Fruit fly (Drosophila melanogaster) whole organism, embryonic: ENCODE measurements around the gene corto.

ENCODE experiments used
- Adf1 ChIP-seq: fragments of 200-800 bp; sonication (Bioruptor generic); IDR thresholded peaks from 2 replicates; pipeline ENCODE4 v1.3.6; 2022; ENCODE audit warnings: missing biosample characterization, missing genetic modification characterization
- CG10959 ChIP-seq: fragments of 200-800 bp; sonication (Bioruptor generic); IDR thresholded peaks from 2 replicates; pipeline ENCODE4 v1.3.6; 2022; ENCODE audit warnings: missing biosample characterization, missing genetic modification characterization
- CG11085 ChIP-seq: fragments of 200-800 bp; sonication (Bioruptor generic); IDR thresholded peaks from 2 replicates; pipeline ENCODE4 v1.3.6; 2022; ENCODE audit warnings: missing biosample characterization, missing genetic modification characterization
- CG12071 ChIP-seq: fragments of 200-800 bp; sonication (Bioruptor generic); optimal IDR thresholded peaks from 3 replicates; lab custom pipeline; 2018; ENCODE audit warnings: missing biosample characterization, mild to moderate bottlenecking, missing genetic modification characterization
- CG17359 ChIP-seq: fragments of 200-800 bp; sonication (Bioruptor generic); optimal IDR thresholded peaks from 3 replicates; lab custom pipeline; 2018; ENCODE audit warnings: missing biosample characterization, mild to moderate bottlenecking, missing genetic modification characterization, moderate library complexity
- CG1792 ChIP-seq: fragments of 200-800 bp; sonication (Bioruptor generic); optimal IDR thresholded peaks from 2 replicates; lab custom pipeline; 2016; ENCODE audit warnings: missing biosample characterization, missing genetic modification characterization
- CG32767 ChIP-seq: fragments of 200-800 bp; sonication (Bioruptor generic); IDR thresholded peaks from 2 replicates; pipeline ENCODE4 v1.3.6; 2022; ENCODE audit warnings: missing biosample characterization, missing genetic modification characterization
- CG34422 ChIP-seq: fragments of 200-800 bp; sonication (Bioruptor generic); IDR thresholded peaks from 3 replicates; pipeline ENCODE4 v1.3.6; 2022; ENCODE audit warnings: missing biosample characterization, missing genetic modification characterization
- CG4820 ChIP-seq: fragments of 200-800 bp; sonication (Bioruptor generic); optimal IDR thresholded peaks from 3 replicates; lab custom pipeline; 2016; ENCODE audit warnings: missing biosample characterization, missing genetic modification characterization
- CG7357 ChIP-seq: fragments of 200-800 bp; sonication (Bioruptor generic); IDR thresholded peaks from 3 replicates; pipeline ENCODE4 v1.3.6; 2022; ENCODE audit warnings: missing biosample characterization, missing genetic modification characterization
- CG7745 ChIP-seq: fragments of 200-800 bp; sonication (Bioruptor generic); optimal IDR thresholded peaks from 2 replicates; lab custom pipeline; 2018; ENCODE audit warnings: missing biosample characterization, mild to moderate bottlenecking, missing genetic modification characterization, moderate library complexity
- H2.0 ChIP-seq: fragments of 200-800 bp; sonication (Bioruptor generic); IDR thresholded peaks from 2 replicates; pipeline ENCODE4 v1.3.6; 2022; ENCODE audit warnings: missing biosample characterization, missing genetic modification characterization
- HmgD ChIP-seq: fragments of 200-800 bp; sonication (Bioruptor generic); optimal IDR thresholded peaks from 3 replicates; lab custom pipeline; 2016; ENCODE audit warnings: missing biosample characterization, missing genetic modification characterization
- Lpt ChIP-seq: fragments of >200 bp; optimal IDR thresholded peaks from 2 replicates; lab custom pipeline; 2018; ENCODE audit warnings: missing biosample characterization, missing genetic modification characterization
- Mad ChIP-seq: fragments of 200-800 bp; sonication (Bioruptor generic); optimal IDR thresholded peaks from 2 replicates; lab custom pipeline; 2016; ENCODE audit warnings: missing biosample characterization, missing genetic modification characterization
- Med ChIP-seq: fragments of 200-800 bp; sonication (Bioruptor generic); peaks from one replicate; lab custom pipeline; 2016; ENCODE audit warnings: missing biosample characterization, missing genetic modification characterization, mild to moderate bottlenecking, inconsistent platforms, moderate library complexity
- NC2β ChIP-seq: fragments of 200-800 bp; sonication (Bioruptor generic); optimal IDR thresholded peaks from 2 replicates; lab custom pipeline; 2016; ENCODE audit warnings: missing biosample characterization, missing genetic modification characterization
- Pdp1 ChIP-seq, 2 experiments: fragments of 200-800 bp; sonication (Bioruptor generic); optimal IDR thresholded peaks; 3 replicates each; lab custom pipeline; 2016; ENCODE audit warnings: missing biosample characterization in 2 of 2, missing genetic modification characterization in 2 of 2, mild to moderate bottlenecking in 1 of 2, moderate library complexity in 1 of 2
- Ptx1 ChIP-seq: fragments of 200-800 bp; sonication (Bioruptor generic); IDR thresholded peaks from 2 replicates; pipeline ENCODE4 v1.3.6; 2022; ENCODE audit warnings: missing biosample characterization, missing genetic modification characterization
- Sry-β ChIP-seq: fragments of 200-800 bp; sonication (Bioruptor generic); optimal IDR thresholded peaks from 2 replicates; lab custom pipeline; 2018; ENCODE audit warnings: missing biosample characterization, mild to moderate bottlenecking, missing genetic modification characterization, moderate library complexity
- abd-A ChIP-seq: fragments of 200-800 bp; sonication (Bioruptor generic); optimal IDR thresholded peaks from 3 replicates; lab custom pipeline; 2019; ENCODE audit warnings: missing biosample characterization, mild to moderate bottlenecking, missing genetic modification characterization, moderate library complexity
- bcd ChIP-seq: fragments of 200-800 bp; sonication (Bioruptor generic); optimal IDR thresholded peaks from 2 replicates; lab custom pipeline; 2017; ENCODE audit warnings: missing biosample characterization, mild to moderate bottlenecking, missing genetic modification characterization
- bigmax ChIP-seq: fragments of 200-800 bp; sonication (Bioruptor generic); optimal IDR thresholded peaks from 2 replicates; lab custom pipeline; 2018; ENCODE audit warnings: missing biosample characterization, mild to moderate bottlenecking, missing genetic modification characterization
- chinmo ChIP-seq: fragments of 200-800 bp; sonication (Bioruptor generic); IDR thresholded peaks from 4 replicates; pipeline ENCODE4 v1.3.6; 2022; ENCODE audit warnings: missing biosample characterization, missing genetic modification characterization; ENCODE audit not compliant: partially characterized antibody
- emc ChIP-seq: fragments of 200-800 bp; sonication (Bioruptor generic); optimal IDR thresholded peaks from 2 replicates; lab custom pipeline; 2016; ENCODE audit warnings: missing biosample characterization, missing genetic modification characterization
- en ChIP-seq: fragments of 200-800 bp; sonication (Bioruptor generic); optimal IDR thresholded peaks from 2 replicates; lab custom pipeline; 2016; ENCODE audit warnings: missing biosample characterization, missing genetic modification characterization
- fd3F ChIP-seq: fragments of 200-800 bp; sonication (Bioruptor generic); optimal IDR thresholded peaks from 2 replicates; lab custom pipeline; 2018; ENCODE audit warnings: missing biosample characterization, mild to moderate bottlenecking, missing genetic modification characterization, moderate library complexity
- ham ChIP-seq: fragments of 200-800 bp; sonication (Bioruptor generic); IDR thresholded peaks from 2 replicates; pipeline ENCODE4 v1.3.6; 2022; ENCODE audit warnings: missing biosample characterization, missing genetic modification characterization
- jigr1 ChIP-seq: fragments of 200-800 bp; sonication (Bioruptor generic); IDR thresholded peaks from 3 replicates; pipeline ENCODE4 v1.3.6; 2022; ENCODE audit warnings: missing biosample characterization, missing genetic modification characterization
- jing ChIP-seq: fragments of 200-800 bp; sonication (Bioruptor generic); optimal IDR thresholded peaks from 2 replicates; lab custom pipeline; 2018; ENCODE audit warnings: missing biosample characterization, mild to moderate bottlenecking, missing genetic modification characterization
- kay ChIP-seq: fragments of 200-800 bp; sonication (Bioruptor generic); optimal IDR thresholded peaks from 2 replicates; lab custom pipeline; 2016; ENCODE audit warnings: missing biosample characterization, missing genetic modification characterization
- knrl ChIP-seq: fragments of 200-800 bp; sonication (Bioruptor generic); IDR thresholded peaks from 3 replicates; pipeline ENCODE4 v1.3.6; 2022; ENCODE audit warnings: missing biosample characterization, missing genetic modification characterization; ENCODE audit not compliant: partially characterized antibody
- nerfin-1 ChIP-seq: fragments of 200-800 bp; sonication (Bioruptor generic); optimal IDR thresholded peaks from 3 replicates; lab custom pipeline; 2019; ENCODE audit warnings: missing biosample characterization, mild to moderate bottlenecking, missing genetic modification characterization, moderate library complexity
- onecut ChIP-seq: fragments of 200-800 bp; sonication (Bioruptor generic); IDR thresholded peaks from 2 replicates; pipeline ENCODE4 v1.3.6; 2022; ENCODE audit warnings: missing biosample characterization, missing genetic modification characterization
- pan ChIP-seq, 4 experiments: fragments of >200 bp in 3 of 4; fragments of 200-800 bp in 1 of 4; sonication (Bioruptor generic) in 1 of 4; optimal IDR thresholded peaks in 3 of 4; IDR thresholded peaks in 1 of 4; 2 replicates each; pipeline versions ENCODE4 v1.3.6 to Lab custom; 2017 to 2022; ENCODE audit warnings: missing biosample characterization in 2 of 4, missing genetic modification characterization in 2 of 4, mixed read lengths in 1 of 4
- pros ChIP-seq: fragments of 200-800 bp; sonication (Bioruptor generic); optimal IDR thresholded peaks from 3 replicates; lab custom pipeline; 2019; ENCODE audit warnings: missing biosample characterization, mild to moderate bottlenecking, missing genetic modification characterization, moderate library complexity
- sd ChIP-seq: fragments of 200-800 bp; sonication (Bioruptor generic); optimal IDR thresholded peaks from 3 replicates; lab custom pipeline; 2018; ENCODE audit warnings: missing biosample characterization, mild to moderate bottlenecking, missing genetic modification characterization, moderate library complexity
- sens ChIP-seq: fragments of 200-800 bp; sonication (Bioruptor generic); peaks from one replicate; lab custom pipeline; 2016; ENCODE audit warnings: missing biosample characterization, missing genetic modification characterization
- toy ChIP-seq: fragments of 200-800 bp; sonication (Bioruptor generic); IDR thresholded peaks from 2 replicates; pipeline ENCODE4 v1.3.6; 2022; ENCODE audit warnings: missing biosample characterization, missing genetic modification characterization
- twi ChIP-seq: fragments of 200-800 bp; optimal IDR thresholded peaks from 2 replicates; lab custom pipeline; 2019; ENCODE audit warnings: missing biosample characterization, mild to moderate bottlenecking, missing genetic modification characterization, moderate library complexity
- tx ChIP-seq: fragments of 200-800 bp; sonication (Bioruptor generic); optimal IDR thresholded peaks from 2 replicates; lab custom pipeline; 2016; ENCODE audit warnings: missing biosample characterization, missing genetic modification characterization
- vfl ChIP-seq: fragments of 200-800 bp; sonication (Bioruptor generic); optimal IDR thresholded peaks from 2 replicates; lab custom pipeline; 2016; ENCODE audit warnings: missing biosample characterization, missing genetic modification characterization
- vnd ChIP-seq: fragments of 200-800 bp; sonication (Bioruptor generic); IDR thresholded peaks from 3 replicates; pipeline ENCODE4 v1.3.6; 2022; ENCODE audit warnings: missing biosample characterization, missing genetic modification characterization; ENCODE audit not compliant: partially characterized antibody

Gene corto

DNA sequence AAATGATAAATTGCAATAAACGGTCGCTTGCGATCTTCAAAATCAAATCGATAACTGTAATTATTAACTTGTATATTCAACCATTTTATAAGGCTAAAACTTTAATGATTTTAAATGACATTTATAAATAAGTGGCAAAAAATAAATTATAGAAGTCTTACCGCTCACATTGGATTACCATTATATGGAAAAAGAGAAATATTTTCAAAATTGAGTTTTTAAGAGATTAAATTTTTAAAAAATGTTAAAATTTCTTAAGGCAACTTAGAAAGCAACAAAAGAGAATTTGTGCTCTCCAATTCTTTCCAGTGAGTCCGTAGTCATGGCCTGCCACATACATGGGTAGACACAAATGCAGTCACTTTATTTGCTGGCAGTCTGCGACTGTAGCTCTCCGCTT, 34.0 kb downstream of the corto start:
- TF ChIP-seq emc (GFP tag; lab: Kevin White, UChicago) (no peak), Mad (GFP tag; lab: Kevin White, UChicago) (no peak), twi (peak; percentile 29), Ptx1 (no peak), en (GFP tag; lab: Kevin White, UChicago) (no peak), CG11085 (GFP tag; lab: Robert Waterston, UW) (no peak), sens (GFP tag; lab: Kevin White, UChicago) (peak; percentile 14), toy (GFP tag; lab: Robert Waterston, UW) (no peak), pan (optimal IDR thresholded peaks at IDR 0.05; lab: Kevin White, UChicago) (no peak), pan (GFP tag; optimal IDR thresholded peaks at IDR 0.05 in 1 of 2, IDR thresholded peaks at IDR 0.05 in 1 of 2) (no peak), fd3F (GFP tag; lab: Kevin White, UChicago) (no peak), Adf1 (GFP tag; lab: Robert Waterston, UW) (no peak), bcd (GFP tag; lab: Kevin White, UChicago) (no peak)

DNA sequence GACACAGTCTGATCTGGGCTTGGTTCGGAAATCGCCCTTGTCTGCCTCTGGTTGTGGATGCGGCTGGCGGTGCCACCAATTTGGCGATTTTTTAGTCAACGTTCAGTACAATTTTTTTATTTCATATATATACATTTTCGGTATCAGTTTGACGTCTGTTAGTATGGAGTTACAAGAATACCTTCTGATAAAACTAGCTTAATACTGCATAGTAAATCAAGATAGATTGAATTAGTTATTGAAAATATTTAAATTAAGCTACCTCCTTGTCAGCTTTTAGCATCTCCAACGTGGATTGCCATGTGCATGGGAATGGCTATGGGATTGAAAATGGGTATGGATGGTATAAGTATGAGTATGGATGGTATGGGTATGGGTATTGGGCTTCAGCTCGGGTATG, 41.8 kb downstream of the corto start:
- TF ChIP-seq Med (GFP tag; lab: Kevin White, UChicago) (peak; percentile 31), knrl (GFP tag; lab: Robert Waterston, UW) (no peak), Sry-β (GFP tag; lab: Kevin White, UChicago) (peak; percentile 32), sens (GFP tag; lab: Kevin White, UChicago) (peak; percentile 53)

DNA sequence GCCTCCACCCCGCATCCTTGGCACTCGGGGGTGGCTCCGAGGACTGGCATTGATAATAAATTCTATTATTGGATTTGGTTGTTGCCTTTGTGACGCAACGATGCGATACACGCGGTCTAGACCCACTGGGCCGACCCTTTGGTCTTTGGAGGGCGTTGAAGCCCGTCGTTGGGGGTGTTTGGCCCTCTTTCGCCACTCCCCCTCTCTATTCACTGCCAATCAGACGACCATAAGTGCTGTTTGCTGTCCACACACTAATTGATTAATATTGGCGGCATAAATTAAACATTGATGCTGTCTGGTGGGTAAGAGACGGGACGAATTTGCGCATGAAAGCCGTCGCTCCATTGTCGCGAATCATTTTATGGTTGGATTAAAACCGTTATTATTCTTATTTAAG, 42.9 kb downstream of the corto start:
- TF ChIP-seq knrl (GFP tag; lab: Robert Waterston, UW), result no peak
- TF ChIP-seq pros (GFP tag; lab: Kevin White, UChicago), result peak; percentile 9
- peak; percentile 69 for TF ChIP-seq Med (GFP tag; lab: Kevin White, UChicago)
- TF ChIP-seq sens (GFP tag; lab: Kevin White, UChicago), result peak; percentile 76
- no peak for TF ChIP-seq NC2β (GFP tag; lab: Kevin White, UChicago)
- TF ChIP-seq abd-A (tag; lab: Kevin White, UChicago), result peak; percentile 20
- no peak for TF ChIP-seq kay (GFP tag; lab: Kevin White, UChicago)
- no peak for TF ChIP-seq vnd (GFP tag; lab: Robert Waterston, UW)
- no peak for TF ChIP-seq nerfin-1 (tag; lab: Kevin White, UChicago)
- TF ChIP-seq Pdp1 (GFP tag; optimal IDR thresholded peaks at IDR 0.05; lab: Kevin White, UChicago), result peak in 1 of 2 experiments; percentile 37

DNA sequence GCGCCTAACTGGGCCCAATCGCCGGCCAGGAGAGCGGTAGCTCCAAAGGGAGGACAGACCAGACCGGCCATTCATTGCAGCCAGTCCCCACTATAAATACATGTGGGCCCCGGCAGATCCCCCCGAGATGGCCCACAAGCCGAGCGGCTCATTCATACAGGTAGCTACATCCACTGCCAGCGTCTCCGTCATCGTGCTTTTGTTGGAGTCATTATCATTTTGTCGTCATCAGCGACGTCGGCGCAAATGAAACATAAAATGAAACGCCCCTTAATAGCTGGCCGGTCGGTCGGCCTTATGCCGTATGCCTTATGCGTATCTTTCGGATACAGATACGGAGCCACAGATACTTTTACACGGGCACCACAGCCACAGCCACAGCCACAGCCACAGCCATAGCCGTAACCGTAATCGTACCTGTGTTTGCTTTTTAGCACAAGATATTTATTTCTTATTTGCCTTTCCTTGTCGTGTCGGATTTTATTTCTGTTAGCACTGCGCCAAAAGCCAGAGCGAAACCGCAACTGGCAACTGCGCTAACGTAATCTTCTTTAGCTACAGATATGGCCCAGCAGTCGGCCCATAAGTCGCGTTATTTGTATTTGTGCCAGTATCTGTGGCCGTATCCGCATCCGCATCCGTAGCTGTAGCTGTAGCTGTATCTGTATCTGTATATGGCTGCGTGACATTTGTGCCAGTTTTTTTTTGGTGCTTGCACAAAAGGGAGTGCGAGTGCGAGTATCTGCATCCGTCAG, 43.7 kb downstream of the corto start:
- TF ChIP-seq jing (GFP tag; lab: Kevin White, UChicago) (no peak), sd (tag; lab: Kevin White, UChicago) (peak; percentile 75), CG7357 (GFP tag; lab: Robert Waterston, UW) (no peak), H2.0 (GFP tag; lab: Robert Waterston, UW) (0 out of 2 replicates have a peak, but pooled peaks have one; percentile 28), onecut (GFP tag; lab: Robert Waterston, UW) (peak; percentile 33), HmgD (peak; percentile 8), fd3F (GFP tag; lab: Kevin White, UChicago) (peak; percentile 70), CG1792 (no peak), chinmo (GFP tag; lab: Robert Waterston, UW) (peak; percentile 91; the same call in 3 of the 4 replicates), tx (peak; percentile 52), jigr1 (no peak), CG17359 (tag; lab: Kevin White, UChicago) (peak; percentile 68), CG10959 (GFP tag; lab: Robert Waterston, UW) (no peak), CG12071 (GFP tag; lab: Kevin White, UChicago) (peak; percentile 83), CG34422 (GFP tag; lab: Robert Waterston, UW) (peak; percentile 46; the same call in 1 of the 3 replicates), bcd (GFP tag; lab: Kevin White, UChicago) (peak; percentile 44), ham (GFP tag; lab: Robert Waterston, UW) (no peak), CG32767 (peak; percentile 55; the same call in 1 of the 2 replicates), vfl (no peak), Lpt (GFP tag; lab: Kevin White, UChicago) (no peak), CG7745 (tag; lab: Kevin White, UChicago) (peak; percentile 43), pros (GFP tag; lab: Kevin White, UChicago) (peak; percentile 20), CG4820 (GFP tag; lab: Kevin White, UChicago) (peak; percentile 16), bigmax (no peak)
